Worm (Caenorhabditis elegans) whole organism, mixed stage, embryonic: ENCODE data around the gene nspc-15.

ENCODE experiments used
- M03D4.4 ChIP-seq: sonication (generic microtip); optimal IDR thresholded peaks from 2 replicates; lab custom pipeline; 2017; ENCODE audit warnings: mild to moderate bottlenecking, missing genetic modification characterization, missing compliant biosample characterization
- bed-3 ChIP-seq: fragments of 200-800 bp; sonication (Bioruptor generic); optimal IDR thresholded peaks from 3 replicates; lab custom pipeline; 2018; ENCODE audit warnings: mild to moderate bottlenecking, missing genetic modification characterization, moderate library complexity, missing compliant biosample characterization
- blmp-1 ChIP-seq: fragments of 150-350 bp; optimal IDR thresholded peaks from 2 replicates; lab custom pipeline; 2014; ENCODE audit warnings: missing biosample characterization, missing genetic modification characterization
- ceh-39 ChIP-seq: fragments of 150-350 bp; optimal IDR thresholded peaks from 2 replicates; lab custom pipeline; 2014; ENCODE audit warnings: missing biosample characterization, missing genetic modification characterization
- ceh-43 ChIP-seq: fragments of 200-800 bp; sonication (Bioruptor generic); optimal IDR thresholded peaks from 2 replicates; lab custom pipeline; 2018; ENCODE audit warnings: mild to moderate bottlenecking, missing genetic modification characterization, moderate library complexity, missing compliant biosample characterization
- ces-1 ChIP-seq: fragments of 150-350 bp; optimal IDR thresholded peaks from 2 replicates; lab custom pipeline; 2014; ENCODE audit warnings: missing biosample characterization, missing genetic modification reagents, missing genetic modification characterization
- cnd-1 ChIP-seq: fragments of 200-800 bp; sonication (Bioruptor generic); optimal IDR thresholded peaks from 2 replicates; lab custom pipeline; 2018; ENCODE audit warnings: mild to moderate bottlenecking, missing genetic modification characterization, missing compliant biosample characterization
- drap-1 ChIP-seq: fragments of 200-800 bp; sonication (Bioruptor generic); optimal IDR thresholded peaks from 3 replicates; lab custom pipeline; 2018; ENCODE audit warnings: mild to moderate bottlenecking, missing genetic modification characterization, missing compliant biosample characterization
- elt-1 ChIP-seq: sonication (generic microtip); optimal IDR thresholded peaks from 2 replicates; lab custom pipeline; 2017; ENCODE audit warnings: missing genetic modification characterization, mild to moderate bottlenecking, missing compliant biosample characterization, antibody characterized with exemption, moderate library complexity, borderline replicate concordance; ENCODE audit not compliant: insufficient read depth
- elt-3 ChIP-seq: fragments of 150-350 bp; optimal IDR thresholded peaks from 2 replicates; lab custom pipeline; 2014; ENCODE audit warnings: missing biosample characterization, missing genetic modification characterization
- ham-2 ChIP-seq: fragments of 200-800 bp; sonication (Bioruptor generic); optimal IDR thresholded peaks from 2 replicates; lab custom pipeline; 2018; ENCODE audit warnings: mild to moderate bottlenecking, missing genetic modification characterization, missing compliant biosample characterization
- hlh-1 ChIP-seq: fragments of 150-350 bp; optimal IDR thresholded peaks from 2 replicates; lab custom pipeline; 2014; ENCODE audit warnings: missing biosample characterization, missing genetic modification reagents, missing genetic modification characterization
- lin-13 ChIP-seq: fragments of 150-350 bp; optimal IDR thresholded peaks from 2 replicates; lab custom pipeline; 2014; ENCODE audit warnings: missing biosample characterization, missing genetic modification characterization
- lin-32 ChIP-seq: fragments of 200-800 bp; sonication (Bioruptor generic); optimal IDR thresholded peaks from 2 replicates; lab custom pipeline; 2018; ENCODE audit warnings: mild to moderate bottlenecking, missing genetic modification characterization, missing compliant biosample characterization
- lsy-2 ChIP-seq: fragments of 150-350 bp; optimal IDR thresholded peaks from 2 replicates; lab custom pipeline; 2014; ENCODE audit warnings: missing biosample characterization, missing genetic modification characterization
- mab-5 ChIP-seq: fragments of 150-350 bp; optimal IDR thresholded peaks from 2 replicates; lab custom pipeline; 2014; ENCODE audit warnings: missing biosample characterization, missing genetic modification characterization
- mep-1 ChIP-seq: fragments of 150-350 bp; optimal IDR thresholded peaks from 2 replicates; lab custom pipeline; 2017; ENCODE audit warnings: missing biosample characterization, missing genetic modification reagents, missing genetic modification characterization, inconsistent platforms
- mls-2 ChIP-seq: sonication (generic microtip); optimal IDR thresholded peaks from 2 replicates; lab custom pipeline; 2016; ENCODE audit warnings: mild to moderate bottlenecking, missing genetic modification characterization, moderate library complexity, missing compliant biosample characterization
- nhr-12 ChIP-seq: fragments of 150-350 bp; optimal IDR thresholded peaks from 2 replicates; lab custom pipeline; 2014; ENCODE audit warnings: missing biosample characterization, missing genetic modification characterization
- nhr-2 ChIP-seq: fragments of 150-350 bp; optimal IDR thresholded peaks from 2 replicates; lab custom pipeline; 2014; ENCODE audit warnings: missing biosample characterization, missing genetic modification characterization
- nhr-28 ChIP-seq: fragments of 150-350 bp; optimal IDR thresholded peaks from 2 replicates; lab custom pipeline; 2014; ENCODE audit warnings: missing biosample characterization, missing genetic modification characterization
- nhr-76 ChIP-seq: sonication (generic microtip); optimal IDR thresholded peaks from 2 replicates; lab custom pipeline; 2017; ENCODE audit warnings: missing biosample characterization, missing genetic modification characterization
- pha-4 ChIP-seq: fragments of 150-350 bp; optimal IDR thresholded peaks from 2 replicates; lab custom pipeline; 2018; ENCODE audit warnings: missing biosample characterization, missing genetic modification reagents, missing genetic modification characterization
- sem-2 ChIP-seq: fragments of 200-800 bp; sonication (Bioruptor generic); optimal IDR thresholded peaks from 2 replicates; lab custom pipeline; 2018; ENCODE audit warnings: mild to moderate bottlenecking, missing genetic modification characterization, missing compliant biosample characterization
- sptf-1 ChIP-seq: sonication (generic microtip); optimal IDR thresholded peaks from 2 replicates; lab custom pipeline; 2017; ENCODE audit warnings: mild to moderate bottlenecking, missing genetic modification characterization, moderate library complexity, missing compliant biosample characterization
- unc-120 ChIP-seq: sonication (generic microtip); optimal IDR thresholded peaks from 2 replicates; lab custom pipeline; 2017; ENCODE audit warnings: missing genetic modification characterization, missing compliant biosample characterization; ENCODE audit not compliant: poor library complexity, severe bottlenecking
- unc-39 ChIP-seq: fragments of 150-350 bp; optimal IDR thresholded peaks from 2 replicates; lab custom pipeline; 2014; ENCODE audit warnings: missing biosample characterization, missing genetic modification characterization

The nspc-15 gene

DNA sequence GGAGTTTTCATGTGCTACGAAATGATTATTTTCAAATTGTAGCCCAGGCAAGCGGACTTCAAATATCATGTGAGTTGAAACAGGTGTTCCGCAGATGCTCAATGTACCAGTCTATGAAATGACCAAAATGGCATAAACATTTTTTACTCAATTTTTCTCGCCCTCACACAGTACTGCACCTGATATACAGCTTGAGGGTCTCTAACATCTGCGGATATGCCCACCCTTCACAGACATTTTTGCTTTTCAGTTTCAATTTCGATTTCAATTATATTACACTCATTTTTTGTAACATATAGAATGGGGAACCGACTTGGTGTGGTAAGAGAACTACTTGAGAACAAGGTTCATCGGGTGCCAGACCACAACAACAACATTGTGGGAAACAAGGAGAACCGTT, 13.8 kb upstream of the nspc-15 start, which contains the start of gene F42F12.11:
Gene F42F12.11, plus strand, starts transcription at position 301 of the 400 bp plus-strand sequence.
- TF ChIP-seq mep-1 (tag; lab: Kevin White, UChicago) (no peak), lin-32 (GFP tag; lab: Kevin White, UChicago) (no peak), pha-4 (tag; lab: Kevin White, UChicago) (no peak), sem-2 (GFP tag; lab: Kevin White, UChicago) (no peak), hlh-1 (tag; lab: Kevin White, UChicago) (no peak)

DNA sequence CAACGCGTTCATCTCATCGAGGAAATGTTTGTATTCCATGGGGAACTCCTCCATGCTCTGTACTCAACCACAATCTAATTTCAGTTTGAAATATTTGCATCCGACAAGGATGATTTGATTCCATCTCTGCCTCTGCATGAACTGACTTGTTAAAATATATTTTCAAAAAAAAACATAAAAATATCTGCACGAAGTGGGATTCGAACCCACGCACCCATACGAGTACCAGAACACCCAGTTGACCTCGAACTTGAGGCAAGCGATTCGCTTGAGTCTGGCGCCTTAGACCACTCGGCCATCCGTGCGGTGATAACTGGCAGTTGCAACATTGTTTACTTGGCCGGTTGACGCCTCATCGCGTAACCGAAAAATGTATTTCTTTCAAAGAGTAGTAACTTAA, 12.7 kb upstream of the nspc-15 start:
- TF ChIP-seq drap-1, result peak; percentile 13
- TF ChIP-seq lin-13 (tag; lab: Kevin White, UChicago), result no peak
- TF ChIP-seq M03D4.4 (tag; lab: Kevin White, UChicago), result peak; percentile 39
- peak; percentile 23 for TF ChIP-seq unc-120 (tag; lab: Kevin White, UChicago)
- TF ChIP-seq ceh-39 (tag; lab: Kevin White, UChicago), result no peak

DNA sequence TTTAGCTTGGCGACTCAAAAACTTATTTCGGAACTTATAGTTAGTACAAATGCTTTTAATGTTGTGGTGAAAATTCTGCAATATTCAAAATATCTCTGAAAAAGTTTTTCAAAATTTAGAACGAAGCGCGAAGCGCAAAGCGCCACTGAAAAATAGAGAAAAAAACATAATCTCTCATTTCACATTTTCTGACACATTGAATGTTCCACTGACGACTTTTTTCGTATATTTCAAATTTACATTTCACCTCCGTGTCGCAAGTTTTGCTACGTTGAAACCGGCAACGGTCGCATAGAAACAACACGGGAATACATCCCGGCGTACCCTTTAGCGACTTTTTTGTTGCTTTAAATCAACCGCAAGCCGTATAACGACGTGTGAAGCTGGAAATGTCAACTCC, 12.2 kb upstream of the nspc-15 start, which contains the start of gene F42F12.14:
Gene F42F12.14, plus strand, starts transcription at position 301 of the 400 bp plus-strand sequence.
- TF ChIP-seq nhr-2 (tag; lab: Kevin White, UChicago) (no peak), pha-4 (tag; lab: Kevin White, UChicago) (no peak), ham-2 (GFP tag; lab: Kevin White, UChicago) (no peak), mab-5 (tag; lab: Kevin White, UChicago) (no peak), ces-1 (GFP tag; lab: Kevin White, UChicago) (no peak), bed-3 (GFP tag; lab: Kevin White, UChicago) (no peak), unc-120 (tag; lab: Kevin White, UChicago) (no peak), M03D4.4 (tag; lab: Kevin White, UChicago) (no peak), nhr-28 (no peak)

DNA sequence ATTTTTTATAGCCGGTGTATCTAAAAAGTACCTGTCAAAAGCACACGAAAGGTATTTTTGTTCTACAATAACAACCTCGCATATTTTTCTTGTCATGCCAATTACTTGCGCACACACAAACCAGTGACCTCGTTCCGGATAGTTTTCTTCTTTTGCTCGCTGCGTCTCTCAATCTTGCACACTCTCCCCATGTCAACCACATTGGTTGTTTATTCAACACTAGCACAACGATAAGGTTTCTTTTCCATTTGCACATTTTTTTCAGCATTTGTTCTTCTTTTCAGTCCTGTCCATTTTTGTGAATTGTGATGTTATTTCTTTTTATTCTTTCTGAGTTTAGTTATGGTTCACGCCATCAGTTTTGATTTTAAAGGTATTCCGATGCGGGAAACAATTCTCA, 10.3 kb upstream of the nspc-15 start, which contains the start of gene F42F12.3:
Gene F42F12.3, plus strand, starts transcription at position 372 of the 400 bp plus-strand sequence.
- TF ChIP-seq pha-4 (tag; lab: Kevin White, UChicago) (peak; percentile 3), ceh-43 (GFP tag; lab: Kevin White, UChicago) (no peak), unc-39 (tag; lab: Kevin White, UChicago) (no peak), nhr-12 (tag; lab: Kevin White, UChicago) (no peak)

DNA sequence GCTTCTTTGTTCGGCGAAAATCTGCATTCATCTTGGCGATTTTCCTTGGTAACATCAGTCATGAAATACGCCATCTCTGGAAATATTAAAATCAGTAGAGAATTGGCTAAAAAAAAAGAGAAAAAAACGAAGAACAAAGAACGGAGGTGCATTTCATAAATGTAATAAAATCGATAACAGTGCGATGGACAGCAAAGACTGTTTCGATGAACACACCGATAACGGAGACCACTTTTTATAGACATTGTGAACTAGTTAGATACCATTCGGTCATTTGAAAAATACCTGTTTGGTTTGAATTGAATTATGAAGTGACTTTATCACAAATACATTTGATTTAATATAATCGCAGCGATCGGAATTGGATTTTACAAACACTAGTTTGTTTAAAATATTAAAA, 7.7 kb upstream of the nspc-15 start, which contains the start of gene F42F12.4:
Gene F42F12.4, minus strand, starts transcription at position 76 of the 400 bp plus-strand sequence.
- TF ChIP-seq ces-1 (GFP tag; lab: Kevin White, UChicago) (no peak), nhr-2 (tag; lab: Kevin White, UChicago) (no peak), unc-39 (tag; lab: Kevin White, UChicago) (no peak), lsy-2 (tag; lab: Kevin White, UChicago) (no peak), nhr-28 (no peak), blmp-1 (tag; lab: Kevin White, UChicago) (no peak), lin-32 (GFP tag; lab: Kevin White, UChicago) (no peak), elt-3 (no peak), hlh-1 (tag; lab: Kevin White, UChicago) (no peak), bed-3 (GFP tag; lab: Kevin White, UChicago) (no peak), cnd-1 (tag; lab: Kevin White, UChicago) (no peak), nhr-76 (tag; lab: Kevin White, UChicago) (no peak), sptf-1 (tag; lab: Kevin White, UChicago) (no peak), ham-2 (GFP tag; lab: Kevin White, UChicago) (no peak), ceh-39 (tag; lab: Kevin White, UChicago) (no peak)

DNA sequence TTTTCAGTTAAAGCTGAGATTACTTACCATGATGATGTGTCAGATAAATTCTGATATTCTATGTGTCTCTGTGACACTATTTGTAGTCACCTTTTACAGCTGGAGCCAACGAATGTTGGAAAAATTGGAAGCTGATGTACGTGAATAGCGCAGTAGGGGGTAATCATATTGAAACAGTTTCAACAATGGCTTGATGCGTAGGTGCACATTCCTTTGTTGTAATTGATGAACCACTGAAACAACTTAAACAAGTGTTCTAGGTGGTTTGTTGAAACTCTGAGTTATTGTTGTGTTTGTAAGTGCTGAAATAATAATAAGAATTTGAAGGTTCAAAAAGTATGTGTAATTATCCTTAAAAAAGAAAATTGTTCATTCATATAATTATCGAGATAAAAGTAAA, 4.0 kb upstream of the nspc-15 start, which contains the start of gene nspc-12:
Gene nspc-12, minus strand, starts transcription at position 101 of the 400 bp plus-strand sequence.
- no peak for TF ChIP-seq mls-2 (tag; lab: Kevin White, UChicago)
- TF ChIP-seq nhr-2 (tag; lab: Kevin White, UChicago), result no peak
- no peak for TF ChIP-seq elt-1 (tag; lab: Kevin White, UChicago)
- no peak for TF ChIP-seq hlh-1 (tag; lab: Kevin White, UChicago)
